Comparison of ENCODE assay signal across 1 worm cellular context in the genomic region with DNA sequence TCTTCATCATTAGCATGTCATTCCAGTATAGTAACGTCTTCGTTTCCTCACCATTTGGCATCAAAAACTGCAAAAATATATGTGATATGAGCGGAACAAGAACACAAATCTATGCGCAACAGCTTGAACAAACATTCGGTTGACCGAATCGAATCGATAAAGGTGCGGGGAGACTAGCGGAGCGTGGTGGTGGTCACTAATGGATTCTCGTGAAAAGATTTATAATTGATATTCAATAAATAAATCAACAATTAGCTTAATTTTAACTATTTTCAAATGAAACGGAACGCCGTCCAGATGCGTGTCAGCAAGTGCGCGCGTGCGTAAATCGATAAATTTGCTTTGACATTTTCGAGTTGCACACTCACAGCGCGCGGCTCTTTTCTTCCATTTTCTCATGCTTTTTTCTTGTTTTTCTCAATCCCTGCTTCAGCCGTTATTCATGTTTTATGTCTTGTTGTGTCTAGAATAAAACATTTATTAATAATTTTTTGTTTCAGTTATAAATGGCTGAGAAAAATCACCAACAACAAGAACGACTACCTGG.
TF ChIP-seq lines count a peak whose summit lies in the region.

A gene (minus strand): TSS at position 51 of the 547 bp plus-strand sequence.
A gene (minus strand): TSS at position 67 of the 547 bp plus-strand sequence.
A gene (plus strand): TSS at position 497 of the 547 bp plus-strand sequence.

TF ChIP-seq in whole organism, L1 larva, 84 proteins besides CTCF, POLR2A, EP300 and RAD21 (continued from another document):
- no peak for TF ChIP-seq fos-1 (tag; optimal IDR thresholded peaks at IDR 0.05; lab: Kevin White, UChicago)
- peak; percentile 48 for TF ChIP-seq nhr-85 (tag; lab: Kevin White, UChicago)
- no peak for TF ChIP-seq efl-1 (optimal IDR thresholded peaks at IDR 0.05; lab: Kevin White, UChicago)
- TF ChIP-seq efl-1 (GFP tag; optimal IDR thresholded peaks at IDR 0.05 in 1 of 2; lab: Kevin White, UChicago): peak in 1 of 2 experiments; percentile 93
- TF ChIP-seq elt-2 (tag; optimal IDR thresholded peaks at IDR 0.05; lab: Kevin White, UChicago): no peak
- peak in 1 of 3 experiments; percentile 40 for TF ChIP-seq dpl-1 (GFP tag; optimal IDR thresholded peaks at IDR 0.05; lab: Kevin White, UChicago)
- no peak for TF ChIP-seq nhr-19 (GFP tag; conservative IDR thresholded peaks at IDR 0.05; lab: Robert Waterston, UW)
- TF ChIP-seq nhr-90 (tag; optimal IDR thresholded peaks at IDR 0.05; lab: Kevin White, UChicago; ENCODE audit: poor library complexity): no peak
- TF ChIP-seq sox-4 (tag; optimal IDR thresholded peaks at IDR 0.05; lab: Kevin White, UChicago): no peak
- TF ChIP-seq isw-1 (GFP tag; IDR thresholded peaks at IDR 0.05; lab: Robert Waterston, UW): no peak
- TF ChIP-seq lin-13 (GFP tag; optimal IDR thresholded peaks at IDR 0.05; lab: Kevin White, UChicago): no peak
- no peak for TF ChIP-seq sptf-1 (tag; optimal IDR thresholded peaks at IDR 0.05; lab: Kevin White, UChicago)
- TF ChIP-seq jun-1 (tag; optimal IDR thresholded peaks at IDR 0.05; lab: Kevin White, UChicago): no peak
- no peak for TF ChIP-seq C34B4.2 (tag; optimal IDR thresholded peaks at IDR 0.05; lab: Kevin White, UChicago)
- no peak for TF ChIP-seq egl-27 (tag; optimal IDR thresholded peaks at IDR 0.05; lab: Kevin White, UChicago)
- no peak for TF ChIP-seq efl-3 (GFP tag; optimal IDR thresholded peaks at IDR 0.05; lab: Kevin White, UChicago)
- TF ChIP-seq ceh-82 (tag; optimal IDR thresholded peaks at IDR 0.05; lab: Kevin White, UChicago): no peak
- TF ChIP-seq unc-86 (tag; optimal IDR thresholded peaks at IDR 0.05; lab: Kevin White, UChicago): no peak
- TF ChIP-seq zag-1 (tag; optimal IDR thresholded peaks at IDR 0.05; lab: Kevin White, UChicago): no peak
- no peak for TF ChIP-seq pax-3 (tag; optimal IDR thresholded peaks at IDR 0.05; lab: Kevin White, UChicago)
- TF ChIP-seq lin-35 (GFP tag; optimal IDR thresholded peaks at IDR 0.05; lab: Kevin White, UChicago): peak in 1 of 2 experiments; percentile 42
- no peak for TF ChIP-seq sup-37 (GFP tag; optimal IDR thresholded peaks at IDR 0.05; lab: Kevin White, UChicago)
